Worm (Caenorhabditis elegans) whole organism, L1 larva: Measurements from ENCODE around the gene F58E6.8.

ENCODE experiments used
- C04F5.9 ChIP-seq: sonication (generic microtip); optimal IDR thresholded peaks from 2 replicates; lab custom pipeline; 2016; ENCODE audit warnings: missing genetic modification characterization, missing compliant biosample characterization
- aha-1 ChIP-seq: fragments of 150-350 bp; optimal IDR thresholded peaks from 2 replicates; lab custom pipeline; 2014; ENCODE audit warnings: missing biosample characterization, missing genetic modification characterization
- alr-1 ChIP-seq: fragments of 200-800 bp; sonication (Bioruptor generic); optimal IDR thresholded peaks from 2 replicates; lab custom pipeline; 2018; ENCODE audit warnings: borderline replicate concordance, mild to moderate bottlenecking, missing genetic modification characterization, missing compliant biosample characterization
- dpl-1 ChIP-seq, 3 experiments: fragments of 150-350 bp in 2 of 3; sonication (generic microtip) in 1 of 3; optimal IDR thresholded peaks; 2 replicates each; lab custom pipeline; 2014 to 2017; ENCODE audit warnings: missing biosample characterization in 3 of 3, missing genetic modification characterization in 3 of 3, missing genetic modification reagents in 3 of 3
- egl-27 ChIP-seq, 2 experiments: fragments of 150-350 bp in 1 of 2; sonication (generic microtip); optimal IDR thresholded peaks; 3 replicates each; lab custom pipeline; 2017 to 2018; ENCODE audit warnings: missing biosample characterization in 2 of 2, missing genetic modification characterization in 2 of 2, missing genetic modification reagents in 2 of 2
- elt-2 ChIP-seq: sonication (generic microtip); optimal IDR thresholded peaks from 2 replicates; lab custom pipeline; 2016; ENCODE audit warnings: missing genetic modification characterization, mild to moderate bottlenecking, inconsistent platforms, missing compliant biosample characterization, missing genetic modification reagents
- fos-1 ChIP-seq: fragments of 150-350 bp; optimal IDR thresholded peaks from 2 replicates; lab custom pipeline; 2014; ENCODE audit warnings: missing biosample characterization, missing genetic modification characterization
- hlh-17 ChIP-seq: fragments of 200-800 bp; sonication (Bioruptor generic); optimal IDR thresholded peaks from 2 replicates; lab custom pipeline; 2018; ENCODE audit warnings: missing genetic modification characterization, mild to moderate bottlenecking, missing compliant biosample characterization, moderate library complexity, borderline replicate concordance
- irx-1 ChIP-seq: sonication (generic microtip); optimal IDR thresholded peaks from 2 replicates; lab custom pipeline; 2016; ENCODE audit warnings: missing genetic modification characterization, missing compliant biosample characterization
- isw-1 ChIP-seq: fragments of 200-800 bp; sonication (Bioruptor generic); IDR thresholded peaks from 2 replicates; pipeline ENCODE4 v1.3.6; 2022; ENCODE audit warnings: missing genetic modification characterization, missing compliant biosample characterization
- lin-13 ChIP-seq: fragments of 150-350 bp; optimal IDR thresholded peaks from 2 replicates; lab custom pipeline; 2014; ENCODE audit warnings: missing biosample characterization, missing genetic modification reagents, missing genetic modification characterization
- lin-39 ChIP-seq: fragments of 150-350 bp; optimal IDR thresholded peaks from 2 replicates; lab custom pipeline; 2014; ENCODE audit warnings: missing biosample characterization, missing genetic modification reagents, missing genetic modification characterization
- lir-3 ChIP-seq: sonication (generic microtip); optimal IDR thresholded peaks from 2 replicates; lab custom pipeline; 2016; ENCODE audit warnings: mild to moderate bottlenecking, missing genetic modification characterization, moderate library complexity, missing compliant biosample characterization; ENCODE audit not compliant: poor library complexity
- mab-9 ChIP-seq: fragments of 200-800 bp; sonication (Bioruptor generic); IDR thresholded peaks from 2 replicates; pipeline ENCODE4 v1.3.6; 2022; ENCODE audit warnings: missing genetic modification reagents, missing genetic modification characterization, missing compliant biosample characterization
- nhr-11 ChIP-seq: fragments of 150-350 bp; optimal IDR thresholded peaks from 2 replicates; lab custom pipeline; 2014; ENCODE audit warnings: missing biosample characterization, missing genetic modification characterization
- nhr-20 ChIP-seq: sonication (generic microtip); optimal IDR thresholded peaks from 2 replicates; lab custom pipeline; 2016; ENCODE audit warnings: mild to moderate bottlenecking, missing genetic modification characterization, missing compliant biosample characterization
- nhr-76 ChIP-seq: sonication (generic microtip); optimal IDR thresholded peaks from 2 replicates; lab custom pipeline; 2017; ENCODE audit warnings: missing biosample characterization, missing genetic modification characterization
- nhr-84 ChIP-seq: sonication (generic microtip); optimal IDR thresholded peaks from 2 replicates; lab custom pipeline; 2017; ENCODE audit warnings: missing biosample characterization, missing genetic modification characterization
- pax-3 ChIP-seq: fragments of 200-800 bp; sonication (Bioruptor generic); optimal IDR thresholded peaks from 2 replicates; lab custom pipeline; 2018; ENCODE audit warnings: mild to moderate bottlenecking, missing genetic modification characterization, moderate library complexity, missing compliant biosample characterization
- tlp-1 ChIP-seq: fragments of 150-350 bp; optimal IDR thresholded peaks from 2 replicates; lab custom pipeline; 2014; ENCODE audit warnings: missing biosample characterization, missing genetic modification characterization
- xbp-1 ChIP-seq: sonication (generic microtip); optimal IDR thresholded peaks from 2 replicates; lab custom pipeline; 2016; ENCODE audit warnings: missing genetic modification characterization, missing compliant biosample characterization

Gene F58E6.8

DNA sequence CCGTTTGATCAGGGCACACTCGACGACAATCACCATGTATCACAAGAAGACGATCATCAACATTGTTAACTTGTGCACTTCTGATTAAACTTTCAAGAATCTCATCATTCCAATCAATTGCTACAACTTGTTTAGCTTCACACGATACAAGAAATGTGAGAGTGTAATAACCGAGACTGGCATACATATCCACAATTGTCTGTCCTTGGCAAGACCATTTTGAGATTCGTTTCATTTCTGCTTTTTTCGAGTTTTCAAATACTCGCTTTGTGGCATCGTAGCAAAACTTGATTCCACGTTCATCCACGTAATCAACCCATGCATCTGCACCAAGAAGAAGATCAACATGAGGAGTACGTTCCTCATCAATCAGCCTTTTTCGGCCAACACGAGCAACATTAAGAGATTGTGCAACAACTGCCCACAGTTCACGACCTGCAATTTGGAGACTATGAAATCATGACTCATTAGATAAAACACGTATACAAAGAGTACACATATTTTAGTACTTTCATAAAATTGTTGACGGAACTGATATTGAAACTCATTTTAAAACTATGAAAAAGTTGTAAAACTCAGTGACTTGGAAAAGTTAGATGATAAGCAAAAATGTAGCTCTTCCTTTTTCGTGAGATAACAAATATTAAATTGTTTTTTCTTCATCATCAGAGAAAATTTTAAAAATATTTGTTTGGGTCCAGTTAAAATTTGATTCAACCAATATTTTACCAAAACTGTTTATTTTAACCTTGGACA, 43.0 kb downstream of the F58E6.8 start:
- TF ChIP-seq aha-1 (tag; lab: Kevin White, UChicago) (no peak), elt-2 (peak; percentile 51)

ce11 chrV:9711174-9711573, 44.5 kb downstream of the F58E6.8 start:
- TF ChIP-seq nhr-84 (tag; lab: Kevin White, UChicago) (no peak), elt-2 (peak; percentile 71)

DNA sequence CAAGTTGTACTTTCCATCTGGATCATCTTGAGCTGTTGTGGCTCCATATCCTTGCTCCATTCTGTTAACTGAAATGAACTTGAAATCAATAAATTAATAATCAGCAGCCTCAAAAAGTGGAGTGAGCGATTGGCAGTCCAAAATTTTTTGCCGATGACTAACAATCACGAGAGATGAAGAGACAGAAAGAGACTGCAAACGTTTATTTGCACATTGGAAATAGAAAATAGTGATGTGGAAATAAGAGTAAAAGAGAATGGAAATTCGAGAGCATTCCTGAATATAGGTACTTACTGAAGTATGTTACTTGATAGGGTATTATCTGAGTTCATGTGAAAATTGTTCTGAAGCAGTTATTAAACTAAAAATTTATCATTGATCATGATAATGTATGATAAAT, 45.9 kb downstream of the F58E6.8 start, which contains the start of gene tag-120:
Gene tag-120, minus strand, starts transcription at position 68 of the 400 bp plus-strand sequence.
- TF ChIP-seq pax-3 (tag; lab: Kevin White, UChicago) (no peak), elt-2 (peak; percentile 6)

DNA sequence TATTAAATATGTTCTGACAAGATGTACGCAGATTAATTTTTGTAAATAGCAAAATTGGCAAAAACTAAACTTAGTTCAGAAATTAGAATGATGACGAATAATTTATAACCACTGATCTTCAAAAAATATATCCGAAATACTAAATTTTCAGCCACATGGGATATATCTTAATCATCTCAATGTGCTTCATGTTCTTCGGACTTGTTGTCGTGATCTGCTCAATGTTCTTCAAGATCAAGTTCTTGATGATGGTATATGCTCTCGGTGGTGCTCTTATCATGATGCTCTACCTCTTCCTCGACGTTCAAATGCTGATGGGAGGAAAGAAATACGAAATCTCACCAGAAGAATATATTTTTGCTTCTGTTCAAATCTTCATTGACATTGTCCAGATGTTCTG, 49.0 kb downstream of the F58E6.8 start:
- no peak for TF ChIP-seq dpl-1 (GFP tag; optimal IDR thresholded peaks at IDR 0.05; lab: Kevin White, UChicago)
- TF ChIP-seq nhr-11 (tag; lab: Kevin White, UChicago) = no peak
- TF ChIP-seq irx-1 (tag; lab: Kevin White, UChicago) = no peak
- TF ChIP-seq hlh-17 (GFP tag; lab: Kevin White, UChicago) = no peak
- TF ChIP-seq xbp-1 (tag; lab: Kevin White, UChicago) = no peak
- no peak for TF ChIP-seq lir-3
- no peak for TF ChIP-seq fos-1 (tag; lab: Kevin White, UChicago)
- TF ChIP-seq isw-1 (GFP tag; lab: Robert Waterston, UW) = no peak
- TF ChIP-seq lin-39 = no peak
- TF ChIP-seq nhr-20 (tag; lab: Kevin White, UChicago) = no peak
- no peak for TF ChIP-seq mab-9 (GFP tag; lab: Robert Waterston, UW)
- TF ChIP-seq egl-27 (tag; optimal IDR thresholded peaks at IDR 0.05; lab: Kevin White, UChicago) = no peak
- no peak for TF ChIP-seq alr-1 (tag; lab: Kevin White, UChicago)
- no peak for TF ChIP-seq tlp-1 (tag; lab: Kevin White, UChicago)
- no peak for TF ChIP-seq nhr-76 (tag; lab: Kevin White, UChicago)
- TF ChIP-seq C04F5.9 (tag; lab: Kevin White, UChicago) = no peak
- no peak for TF ChIP-seq lin-13
